Fruit fly (Drosophila melanogaster): ENCODE measurements around the gene CG34281.

- no peak for TF ChIP-seq CG8478 (optimal IDR thresholded peaks at IDR 0.05)
- no peak for TF ChIP-seq CTCF (optimal IDR thresholded peaks at IDR 0.05)
Measured at dm6 chr3R:17564837-17565236, 47.9 kb upstream of the CG34281 start.
